Fruit fly (Drosophila melanogaster): Measurements from ENCODE around the gene CG1236.

- TF ChIP-seq bsh (GFP tag; optimal IDR thresholded peaks at IDR 0.05), result no peak
- no peak for TF ChIP-seq ewg (GFP tag; optimal IDR thresholded peaks at IDR 0.05)
- TF ChIP-seq CG6272 (GFP tag; IDR thresholded peaks at IDR 0.05), result no peak
- no peak for TF ChIP-seq NK7.1 (GFP tag; optimal IDR thresholded peaks at IDR 0.05)
- TF ChIP-seq NfI (GFP tag; optimal IDR thresholded peaks at IDR 0.05), result no peak
- no peak for TF ChIP-seq her (GFP tag; optimal IDR thresholded peaks at IDR 0.05)
- no peak for TF ChIP-seq prd (optimal IDR thresholded peaks at IDR 0.05)
- TF ChIP-seq prd (GFP tag; IDR thresholded peaks at IDR 0.05), result no peak
- TF ChIP-seq sr (GFP tag; IDR thresholded peaks at IDR 0.05), result no peak
- TF ChIP-seq CG9609 (GFP tag; optimal IDR thresholded peaks at IDR 0.05), result no peak
These were observed 24.4 kb downstream of the CG1236 start for dm6 chr3R:5760980-5761379.

Data from whole organism, embryonic.